Fruit fly (Drosophila melanogaster) whole organism, embryonic: ENCODE data around the gene CG33543.

ENCODE experiments used
- Asciz ChIP-seq: fragments of 200-800 bp; sonication (Bioruptor generic); optimal IDR thresholded peaks from 2 replicates; lab custom pipeline; 2017; ENCODE audit warnings: missing biosample characterization, mild to moderate bottlenecking, missing genetic modification characterization, missing genetic modification reagents
- Blimp-1 ChIP-seq: fragments of 200-800 bp; sonication (Bioruptor generic); optimal IDR thresholded peaks from 3 replicates; lab custom pipeline; 2018; ENCODE audit warnings: missing biosample characterization, missing genetic modification characterization, mild to moderate bottlenecking, moderate library complexity, missing genetic modification reagents
- CG10431 ChIP-seq: fragments of 200-800 bp; sonication (Bioruptor generic); optimal IDR thresholded peaks from 3 replicates; lab custom pipeline; 2018; ENCODE audit warnings: missing biosample characterization, mild to moderate bottlenecking, missing genetic modification characterization
- CG10979 ChIP-seq: fragments of 200-800 bp; sonication (Bioruptor generic); optimal IDR thresholded peaks from 2 replicates; lab custom pipeline; 2018; ENCODE audit warnings: missing biosample characterization, mild to moderate bottlenecking, missing genetic modification characterization, moderate library complexity
- CG11093 ChIP-seq: fragments of 200-800 bp; sonication (Bioruptor generic); IDR thresholded peaks from 3 replicates; pipeline ENCODE4 v1.3.6; 2022; ENCODE audit warnings: missing biosample characterization, missing genetic modification characterization
- CG11504 ChIP-seq: fragments of 200-800 bp; sonication (Bioruptor generic); optimal IDR thresholded peaks from 3 replicates; lab custom pipeline; 2019; ENCODE audit warnings: missing biosample characterization, mild to moderate bottlenecking, missing genetic modification characterization, moderate library complexity
- CG13424 ChIP-seq: fragments of 200-800 bp; sonication (Bioruptor generic); optimal IDR thresholded peaks from 2 replicates; lab custom pipeline; 2019; ENCODE audit warnings: missing biosample characterization, mild to moderate bottlenecking, missing genetic modification characterization, moderate library complexity
- CG17186 ChIP-seq: fragments of 200-800 bp; sonication (Bioruptor generic); optimal IDR thresholded peaks from 3 replicates; lab custom pipeline; 2017; ENCODE audit warnings: missing biosample characterization, missing genetic modification reagents, missing genetic modification characterization
- CG17361 ChIP-seq: fragments of 200-800 bp; sonication (Bioruptor generic); IDR thresholded peaks from 3 replicates; pipeline ENCODE4 v1.3.6; 2022; ENCODE audit warnings: missing biosample characterization, missing genetic modification characterization
- CG18011 ChIP-seq: fragments of 200-800 bp; sonication (Bioruptor generic); optimal IDR thresholded peaks from 2 replicates; lab custom pipeline; 2017; ENCODE audit warnings: missing biosample characterization, missing genetic modification characterization, mild to moderate bottlenecking, moderate library complexity, missing genotype
- CG2678 ChIP-seq: fragments of 200-800 bp; sonication (Bioruptor generic); optimal IDR thresholded peaks from 3 replicates; lab custom pipeline; 2019; ENCODE audit warnings: missing biosample characterization, mild to moderate bottlenecking, missing genetic modification characterization, moderate library complexity
- CG2712 ChIP-seq: fragments of 200-800 bp; optimal IDR thresholded peaks from 3 replicates; lab custom pipeline; 2019; ENCODE audit warnings: missing biosample characterization, mild to moderate bottlenecking, missing genetic modification characterization, moderate library complexity
- CG3065 ChIP-seq: fragments of 200-800 bp; sonication (Bioruptor generic); optimal IDR thresholded peaks from 2 replicates; lab custom pipeline; 2016; ENCODE audit warnings: missing biosample characterization, missing genetic modification characterization
- CG3838 ChIP-seq: fragments of 200-800 bp; sonication (Bioruptor generic); optimal IDR thresholded peaks from 3 replicates; lab custom pipeline; 2016; ENCODE audit warnings: missing biosample characterization, missing genetic modification characterization
- CG4424 ChIP-seq: fragments of 200-800 bp; sonication (Bioruptor generic); optimal IDR thresholded peaks from 3 replicates; lab custom pipeline; 2016; ENCODE audit warnings: missing biosample characterization, missing genetic modification characterization
- CG6683 ChIP-seq: fragments of 200-800 bp; sonication (Bioruptor generic); optimal IDR thresholded peaks from 2 replicates; lab custom pipeline; 2017; ENCODE audit warnings: missing biosample characterization, mild to moderate bottlenecking, missing genetic modification characterization, missing genetic modification reagents
- CG9817 ChIP-seq: fragments of 200-800 bp; sonication (Bioruptor generic); optimal IDR thresholded peaks from 2 replicates; lab custom pipeline; 2018; ENCODE audit warnings: missing biosample characterization, mild to moderate bottlenecking, missing genetic modification characterization, moderate library complexity
- Dref ChIP-seq: fragments of 200-800 bp; sonication (Bioruptor generic); IDR thresholded peaks from 2 replicates; pipeline ENCODE4 v1.3.6; 2022; ENCODE audit warnings: missing biosample characterization, missing genetic modification characterization
- Ets65A ChIP-seq: fragments of 200-800 bp; sonication (Bioruptor generic); peaks from one replicate; lab custom pipeline; 2016; ENCODE audit warnings: missing biosample characterization, missing genetic modification characterization
- Gug ChIP-seq: fragments of 200-800 bp; sonication (Bioruptor generic); IDR thresholded peaks from 4 replicates; pipeline ENCODE4 v1.3.6; 2022; ENCODE audit warnings: missing biosample characterization, missing genetic modification characterization
- Hr78 ChIP-seq, 2 experiments: fragments of 200-800 bp in 1 of 2; fragments of >200 bp in 1 of 2; sonication (Bioruptor generic) in 1 of 2; optimal IDR thresholded peaks; 2 replicates each; lab custom pipeline; 2017 to 2019; ENCODE audit warnings: missing biosample characterization in 2 of 2, missing genetic modification characterization in 2 of 2, mild to moderate bottlenecking in 1 of 2, moderate library complexity in 1 of 2
- Hsf ChIP-seq: fragments of 200-800 bp; sonication (Bioruptor generic); optimal IDR thresholded peaks from 3 replicates; lab custom pipeline; 2016; ENCODE audit warnings: missing biosample characterization, missing genetic modification characterization
- MESR4 ChIP-seq: fragments of 200-800 bp; sonication (Bioruptor generic); optimal IDR thresholded peaks from 2 replicates; lab custom pipeline; 2018; ENCODE audit warnings: missing biosample characterization, mild to moderate bottlenecking, missing genetic modification characterization, moderate library complexity
- Pdp1 ChIP-seq, 2 experiments: fragments of 200-800 bp; sonication (Bioruptor generic); optimal IDR thresholded peaks; 3 replicates each; lab custom pipeline; 2016; ENCODE audit warnings: missing biosample characterization in 2 of 2, missing genetic modification characterization in 2 of 2, mild to moderate bottlenecking in 1 of 2, moderate library complexity in 1 of 2
- Sox100B ChIP-seq: fragments of 200-800 bp; sonication (Bioruptor generic); optimal IDR thresholded peaks from 3 replicates; lab custom pipeline; 2018; ENCODE audit warnings: missing biosample characterization, mild to moderate bottlenecking, missing genetic modification characterization
- Sox102F ChIP-seq: fragments of 200-800 bp; sonication (Bioruptor generic); optimal IDR thresholded peaks from 2 replicates; lab custom pipeline; 2018; ENCODE audit warnings: missing biosample characterization, mild to moderate bottlenecking, missing genetic modification characterization, moderate library complexity
- abd-A ChIP-seq: fragments of 200-800 bp; sonication (Bioruptor generic); optimal IDR thresholded peaks from 3 replicates; lab custom pipeline; 2019; ENCODE audit warnings: missing biosample characterization, mild to moderate bottlenecking, missing genetic modification characterization, moderate library complexity
- ac ChIP-seq: fragments of 200-800 bp; sonication (Bioruptor generic); optimal IDR thresholded peaks from 3 replicates; lab custom pipeline; 2017; ENCODE audit warnings: missing biosample characterization, mild to moderate bottlenecking, missing genetic modification characterization
- chinmo ChIP-seq: fragments of 200-800 bp; sonication (Bioruptor generic); IDR thresholded peaks from 4 replicates; pipeline ENCODE4 v1.3.6; 2022; ENCODE audit warnings: missing biosample characterization, missing genetic modification characterization; ENCODE audit not compliant: partially characterized antibody
- crp ChIP-seq, 2 experiments: fragments of 200-800 bp; sonication (Bioruptor generic); optimal IDR thresholded peaks; 2 replicates in 1 of 2; 3 replicates in 1 of 2; lab custom pipeline; 2017; ENCODE audit warnings: missing biosample characterization in 2 of 2, missing genetic modification characterization in 2 of 2, mild to moderate bottlenecking in 1 of 2, moderate library complexity in 1 of 2
- dmrt11E ChIP-seq: fragments of 200-800 bp; sonication (Bioruptor generic); optimal IDR thresholded peaks from 3 replicates; lab custom pipeline; 2018; ENCODE audit warnings: missing biosample characterization, mild to moderate bottlenecking, missing genetic modification characterization, moderate library complexity
- dysf ChIP-seq: fragments of 200-800 bp; sonication (Bioruptor generic); IDR thresholded peaks from 3 replicates; pipeline ENCODE4 v1.3.6; 2022; ENCODE audit warnings: missing biosample characterization, missing genetic modification characterization
- fd96Cb ChIP-seq: fragments of 200-800 bp; sonication (Bioruptor generic); optimal IDR thresholded peaks from 2 replicates; lab custom pipeline; 2018; ENCODE audit warnings: missing biosample characterization, mild to moderate bottlenecking, missing genetic modification characterization, moderate library complexity
- ind ChIP-seq: fragments of 200-800 bp; sonication (Bioruptor generic); optimal IDR thresholded peaks from 3 replicates; lab custom pipeline; 2016; ENCODE audit warnings: missing biosample characterization, missing genetic modification characterization
- kay ChIP-seq: fragments of 200-800 bp; sonication (Bioruptor generic); optimal IDR thresholded peaks from 2 replicates; lab custom pipeline; 2016; ENCODE audit warnings: missing biosample characterization, missing genetic modification characterization
- lmd ChIP-seq: fragments of 200-800 bp; sonication (Bioruptor generic); IDR thresholded peaks from 2 replicates; pipeline ENCODE4 v1.3.6; 2022; ENCODE audit warnings: missing biosample characterization, missing genetic modification characterization
- nmo ChIP-seq: fragments of 200-800 bp; sonication (Bioruptor generic); optimal IDR thresholded peaks from 2 replicates; lab custom pipeline; 2018; ENCODE audit warnings: missing biosample characterization, mild to moderate bottlenecking, missing genetic modification characterization, moderate library complexity
- pb ChIP-seq: fragments of 200-800 bp; sonication (Bioruptor generic); optimal IDR thresholded peaks from 3 replicates; lab custom pipeline; 2016; ENCODE audit warnings: missing biosample characterization, missing genetic modification characterization
- phol ChIP-seq: fragments of 200-800 bp; sonication (Bioruptor generic); optimal IDR thresholded peaks from 3 replicates; lab custom pipeline; 2018; ENCODE audit warnings: missing biosample characterization, mild to moderate bottlenecking, missing genetic modification characterization, moderate library complexity
- prd ChIP-seq, 3 experiments: fragments of >200 bp in 2 of 3; fragments of 200-800 bp in 1 of 3; sonication (Bioruptor generic) in 1 of 3; optimal IDR thresholded peaks in 2 of 3; IDR thresholded peaks in 1 of 3; 2 replicates in 2 of 3; 3 replicates in 1 of 3; pipeline versions ENCODE4 v1.3.6 to Lab custom; 2017 to 2022; ENCODE audit warnings: missing biosample characterization in 1 of 3, missing genetic modification characterization in 1 of 3
- sens ChIP-seq: fragments of 200-800 bp; sonication (Bioruptor generic); peaks from one replicate; lab custom pipeline; 2016; ENCODE audit warnings: missing biosample characterization, missing genetic modification characterization
- ssp ChIP-seq: fragments of 200-800 bp; sonication (Bioruptor generic); IDR thresholded peaks from 2 replicates; pipeline ENCODE4 v1.3.6; 2022; ENCODE audit warnings: missing biosample characterization, missing genetic modification characterization
- tin ChIP-seq: fragments of 200-800 bp; sonication (Bioruptor generic); optimal IDR thresholded peaks from 3 replicates; lab custom pipeline; 2016; ENCODE audit warnings: missing biosample characterization, missing genetic modification characterization
- twi ChIP-seq: fragments of 200-800 bp; optimal IDR thresholded peaks from 2 replicates; lab custom pipeline; 2019; ENCODE audit warnings: missing biosample characterization, mild to moderate bottlenecking, missing genetic modification characterization, moderate library complexity
- zen ChIP-seq: fragments of 200-800 bp; sonication (Bioruptor generic); optimal IDR thresholded peaks from 3 replicates; lab custom pipeline; 2018; ENCODE audit warnings: missing biosample characterization, mild to moderate bottlenecking, missing genetic modification characterization, moderate library complexity

Gene CG33543

DNA sequence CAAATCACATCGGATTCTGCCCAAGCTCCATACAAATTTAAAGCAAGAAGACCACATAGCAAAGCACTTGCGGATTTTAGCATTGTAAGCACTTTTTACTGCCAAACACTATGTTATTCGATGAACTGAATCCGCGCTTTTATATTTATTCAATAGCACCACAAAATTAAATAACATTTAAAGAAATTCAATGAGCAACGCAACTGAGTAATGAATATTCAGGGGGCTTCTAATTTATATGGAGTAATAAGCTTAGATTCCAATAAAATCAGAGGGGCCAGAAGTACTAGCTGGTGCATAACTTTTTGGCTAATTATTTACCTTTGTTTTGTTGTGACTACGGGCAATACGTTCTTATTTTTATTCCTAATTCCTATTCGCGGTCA, 31.0 kb upstream of the CG33543 start, which contains the start of gene lectin-22C:
Gene lectin-22C, minus strand, starts transcription at position 101 of the 386 bp plus-strand sequence.
- TF ChIP-seq Dref (GFP tag; lab: Robert Waterston, UW) (no peak), CG3838 (no peak)
- TF ChIP-seq, all 482 proteins: peak for 0

DNA sequence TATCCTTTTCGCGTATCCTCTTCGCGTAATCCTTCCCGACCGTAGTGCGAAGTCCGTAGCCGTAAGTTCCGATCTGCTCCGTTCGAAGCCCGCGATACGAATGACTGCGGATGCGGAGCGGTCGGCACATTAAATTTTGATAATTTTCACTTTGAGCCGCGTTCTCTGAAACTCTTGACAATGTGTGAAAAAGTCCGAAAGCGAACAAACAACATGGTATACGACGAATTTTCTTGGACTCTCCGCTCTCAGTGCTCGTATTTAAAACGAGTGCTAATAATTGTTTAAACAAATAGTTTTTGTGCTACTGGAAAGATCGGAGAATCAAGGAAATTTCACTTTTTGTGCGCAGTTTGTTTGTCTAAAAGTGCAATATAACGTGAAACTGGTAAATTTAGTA, 29.8 kb upstream of the CG33543 start, which contains the start of gene CG42296:
Gene CG42296, minus strand, starts transcription at position 101 of the 400 bp plus-strand sequence.
- peak; percentile 65 for TF ChIP-seq Blimp-1 (GFP tag; lab: Kevin White, UChicago)
- TF ChIP-seq CG10431 (GFP tag; lab: Kevin White, UChicago) = no peak

DNA sequence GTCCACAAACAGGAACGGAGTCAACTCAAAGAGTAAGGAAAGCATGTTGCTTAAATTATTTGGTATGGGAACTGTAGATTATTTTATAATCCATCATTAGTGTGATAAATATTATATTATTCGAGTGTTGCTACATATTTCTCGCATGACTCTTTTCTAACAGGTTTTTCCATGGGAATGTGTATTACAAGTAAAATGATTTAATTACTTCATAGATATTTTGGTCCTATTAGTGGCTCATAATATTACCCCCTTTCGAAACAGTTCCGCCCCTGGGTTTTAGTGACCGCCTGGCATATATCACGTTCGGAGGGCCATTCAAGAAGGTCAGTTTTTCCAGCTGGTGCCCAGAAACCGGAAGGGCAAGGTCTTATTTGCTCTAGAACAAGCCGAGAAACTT, 26.0 kb upstream of the CG33543 start:
- TF ChIP-seq ac (GFP tag; lab: Kevin White, UChicago) = no peak
- TF ChIP-seq Pdp1 (GFP tag; optimal IDR thresholded peaks at IDR 0.05; lab: Kevin White, UChicago) = peak in 1 of 2 experiments; percentile 12
- peak; percentile 91 for TF ChIP-seq Ets65A (GFP tag; lab: Kevin White, UChicago)
- peak; percentile 64 for TF ChIP-seq nmo (GFP tag; lab: Kevin White, UChicago)
- TF ChIP-seq Hr78 (GFP tag; optimal IDR thresholded peaks at IDR 0.05; lab: Kevin White, UChicago) = peak in 1 of 2 experiments; percentile 16
- TF ChIP-seq tin (GFP tag; lab: Kevin White, UChicago) = peak; percentile 10
- TF ChIP-seq CG18011 (GFP tag; lab: Kevin White, UChicago) = no peak
- peak; percentile 50 for TF ChIP-seq phol (tag; lab: Kevin White, UChicago)
- TF ChIP-seq ssp (GFP tag; lab: Robert Waterston, UW) = no peak
- peak; percentile 65 for TF ChIP-seq sens
- no peak for TF ChIP-seq pb (GFP tag; lab: Kevin White, UChicago)
- TF ChIP-seq zen (tag; lab: Kevin White, UChicago) = peak; percentile 16
- TF ChIP-seq ind (GFP tag; lab: Kevin White, UChicago) = peak; percentile 9
- TF ChIP-seq crp (GFP tag; optimal IDR thresholded peaks at IDR 0.05; lab: Kevin White, UChicago) = no peak
- TF ChIP-seq dmrt11E (tag; lab: Kevin White, UChicago) = peak; percentile 18
- peak; percentile 51 for TF ChIP-seq CG11504 (tag; lab: Kevin White, UChicago)
- no peak for TF ChIP-seq CG6683
- no peak for TF ChIP-seq chinmo
- TF ChIP-seq Sox102F (GFP tag; lab: Kevin White, UChicago) = peak; percentile 5
- TF ChIP-seq fd96Cb (tag; lab: Kevin White, UChicago) = peak; percentile 43
- peak; percentile 33 for TF ChIP-seq CG4424
- TF ChIP-seq prd (optimal IDR thresholded peaks at IDR 0.05; lab: Kevin White, UChicago) = no peak
- peak; percentile 47; the same call in 1 of the 3 replicates for TF ChIP-seq prd (GFP tag; IDR thresholded peaks at IDR 0.05; lab: Robert Waterston, UW)
- no peak for TF ChIP-seq Asciz
- TF ChIP-seq dysf = 0 out of 3 replicates have a peak, but pooled peaks have one; percentile 33
- no peak for TF ChIP-seq CG11093
- peak; percentile 28; the same call in 1 of the 4 replicates for TF ChIP-seq Gug (GFP tag; lab: Robert Waterston, UW)
- peak; percentile 60 for TF ChIP-seq CG10979 (tag; lab: Kevin White, UChicago)
- TF ChIP-seq CG13424 (tag; lab: Kevin White, UChicago) = peak; percentile 28
- no peak for TF ChIP-seq Sox100B (GFP tag; lab: Kevin White, UChicago)
- no peak for TF ChIP-seq abd-A (tag; lab: Kevin White, UChicago)
- TF ChIP-seq MESR4 (GFP tag; lab: Kevin White, UChicago) = no peak
- no peak for TF ChIP-seq CG3065 (GFP tag; lab: Kevin White, UChicago)
- TF ChIP-seq lmd (GFP tag; lab: Robert Waterston, UW) = peak; percentile 29; the same call in 1 of the 2 replicates
- peak; percentile 61 for TF ChIP-seq CG2712 (tag; lab: Kevin White, UChicago)
- peak; percentile 22 for TF ChIP-seq CG9817 (tag; lab: Kevin White, UChicago)
- TF ChIP-seq CG2678 (tag; lab: Kevin White, UChicago) = peak; percentile 53
- peak; percentile 51; the same call in 2 of the 3 replicates for TF ChIP-seq CG17361 (GFP tag; lab: Robert Waterston, UW)
- no peak for TF ChIP-seq CG17186
- no peak for TF ChIP-seq kay (GFP tag; lab: Kevin White, UChicago)
- TF ChIP-seq twi = peak; percentile 3
- peak; percentile 9 for TF ChIP-seq Hsf (GFP tag; lab: Kevin White, UChicago)
